Fruit fly (Drosophila melanogaster) whole organism, embryonic: Measurements from ENCODE around the gene CG12674.

Experiments
- Awh ChIP-seq: fragments of 200-800 bp; sonication (Bioruptor generic); IDR thresholded peaks from 2 replicates; pipeline ENCODE4, ENCODE4 v1.3.6; 2022; ENCODE audit warnings: missing biosample characterization, missing genetic modification characterization
- B-H2 ChIP-seq: fragments of 200-800 bp; sonication (Bioruptor generic); optimal IDR thresholded peaks from 2 replicates; lab custom pipeline; 2018; ENCODE audit warnings: missing biosample characterization, mild to moderate bottlenecking, missing genetic modification characterization
- CG10321 ChIP-seq: fragments of 200-800 bp; sonication (Bioruptor generic); IDR thresholded peaks from 2 replicates; pipeline ENCODE4 v1.3.6; 2022; ENCODE audit warnings: missing biosample characterization, missing genetic modification characterization
- CG10431 ChIP-seq: fragments of 200-800 bp; sonication (Bioruptor generic); optimal IDR thresholded peaks from 3 replicates; lab custom pipeline; 2018; ENCODE audit warnings: missing biosample characterization, mild to moderate bottlenecking, missing genetic modification characterization
- CG10565 ChIP-seq: fragments of 200-800 bp; sonication (Bioruptor generic); optimal IDR thresholded peaks from 3 replicates; lab custom pipeline; 2016; ENCODE audit warnings: missing biosample characterization, mild to moderate bottlenecking, missing genetic modification characterization
- CG11695 ChIP-seq: fragments of 200-800 bp; sonication (Bioruptor generic); IDR thresholded peaks from 3 replicates; pipeline ENCODE4 v1.3.6; 2022; ENCODE audit warnings: missing biosample characterization, missing genetic modification characterization
- CG11696 ChIP-seq: fragments of 200-800 bp; sonication (Bioruptor generic); IDR thresholded peaks from 2 replicates; pipeline ENCODE4 v1.3.6; 2022; ENCODE audit warnings: missing biosample characterization, missing genetic modification characterization
- CG12155 ChIP-seq: fragments of 200-800 bp; sonication (Bioruptor generic); optimal IDR thresholded peaks from 3 replicates; lab custom pipeline; 2016; ENCODE audit warnings: missing biosample characterization, missing genetic modification characterization
- CG12391 ChIP-seq: fragments of 200-800 bp; sonication (Bioruptor generic); optimal IDR thresholded peaks from 3 replicates; lab custom pipeline; 2018; ENCODE audit warnings: missing biosample characterization, mild to moderate bottlenecking, missing genetic modification characterization, moderate library complexity
- CG1602 ChIP-seq: fragments of 200-800 bp; sonication (Bioruptor generic); optimal IDR thresholded peaks from 3 replicates; lab custom pipeline; 2016; ENCODE audit warnings: missing biosample characterization, missing genetic modification characterization
- CG1647 ChIP-seq: fragments of 200-800 bp; sonication (Bioruptor generic); optimal IDR thresholded peaks from 3 replicates; lab custom pipeline; 2016; ENCODE audit warnings: missing biosample characterization, missing genetic modification characterization
- CG16779 ChIP-seq: fragments of 200-800 bp; sonication (Bioruptor generic); IDR thresholded peaks from 2 replicates; pipeline ENCODE4 v1.3.6; 2022; ENCODE audit warnings: missing biosample characterization, missing genetic modification characterization
- CG16815 ChIP-seq: fragments of 200-800 bp; sonication (Bioruptor generic); optimal IDR thresholded peaks from 3 replicates; lab custom pipeline; 2017; ENCODE audit warnings: missing biosample characterization, mild to moderate bottlenecking, missing genetic modification characterization
- CG17385 ChIP-seq: fragments of 200-800 bp; sonication (Bioruptor generic); optimal IDR thresholded peaks from 3 replicates; lab custom pipeline; 2018; ENCODE audit warnings: missing biosample characterization, mild to moderate bottlenecking, missing genetic modification characterization
- CG17612 ChIP-seq: fragments of 200-800 bp; sonication (Bioruptor generic); IDR thresholded peaks from 2 replicates; pipeline ENCODE4 v1.3.6; 2022; ENCODE audit warnings: missing biosample characterization, missing genetic modification characterization
- CG18599 ChIP-seq: fragments of 200-800 bp; sonication (Bioruptor generic); optimal IDR thresholded peaks from 3 replicates; lab custom pipeline; 2017; ENCODE audit warnings: missing biosample characterization, missing genetic modification characterization, mild to moderate bottlenecking, moderate library complexity, missing genetic modification reagents
- CG2712 ChIP-seq: fragments of 200-800 bp; optimal IDR thresholded peaks from 3 replicates; lab custom pipeline; 2019; ENCODE audit warnings: missing biosample characterization, mild to moderate bottlenecking, missing genetic modification characterization, moderate library complexity
- CG3163 ChIP-seq: fragments of 200-800 bp; sonication (Bioruptor generic); optimal IDR thresholded peaks from 3 replicates; lab custom pipeline; 2016; ENCODE audit warnings: missing biosample characterization, missing genetic modification characterization
- CG32532 ChIP-seq: fragments of 200-800 bp; sonication (Bioruptor generic); IDR thresholded peaks from 2 replicates; pipeline ENCODE4 v1.3.6; 2022; ENCODE audit warnings: missing biosample characterization, missing genetic modification characterization
- CG33557 ChIP-seq: fragments of 200-800 bp; sonication (Bioruptor generic); optimal IDR thresholded peaks from 2 replicates; lab custom pipeline; 2019; ENCODE audit warnings: missing biosample characterization, mild to moderate bottlenecking, missing genetic modification characterization, moderate library complexity
- CG3726 ChIP-seq: fragments of 200-800 bp; sonication (Bioruptor generic); IDR thresholded peaks from 3 replicates; pipeline ENCODE4, ENCODE4 v1.3.6; 2022; ENCODE audit warnings: missing biosample characterization, missing genetic modification characterization
- CG3838 ChIP-seq: fragments of 200-800 bp; sonication (Bioruptor generic); optimal IDR thresholded peaks from 3 replicates; lab custom pipeline; 2016; ENCODE audit warnings: missing biosample characterization, missing genetic modification characterization
- CG3995 ChIP-seq: fragments of 200-800 bp; sonication (Bioruptor generic); optimal IDR thresholded peaks from 3 replicates; lab custom pipeline; 2016; ENCODE audit warnings: missing biosample characterization, missing genetic modification characterization
- CG6813 ChIP-seq: fragments of 200-800 bp; sonication (Bioruptor generic); optimal IDR thresholded peaks from 2 replicates; lab custom pipeline; 2017; ENCODE audit warnings: missing biosample characterization, missing genetic modification characterization, mild to moderate bottlenecking, moderate library complexity, missing genetic modification reagents
- CG7987 ChIP-seq: fragments of 200-800 bp; sonication (Bioruptor generic); optimal IDR thresholded peaks from 2 replicates; lab custom pipeline; 2018; ENCODE audit warnings: missing biosample characterization, mild to moderate bottlenecking, missing genetic modification characterization, moderate library complexity
- CrebB ChIP-seq: fragments of 200-800 bp; sonication (Bioruptor generic); optimal IDR thresholded peaks from 3 replicates; lab custom pipeline; 2018; ENCODE audit warnings: missing biosample characterization, mild to moderate bottlenecking, missing genetic modification characterization
- Dad ChIP-seq: fragments of 200-800 bp; sonication (Bioruptor generic); optimal IDR thresholded peaks from 3 replicates; lab custom pipeline; 2016; ENCODE audit warnings: missing biosample characterization, missing genetic modification characterization
- Doc3 ChIP-seq: fragments of 200-800 bp; sonication (Bioruptor generic); IDR thresholded peaks from 3 replicates; pipeline ENCODE4 v1.3.6; 2022; ENCODE audit warnings: missing biosample characterization, missing genetic modification characterization; ENCODE audit not compliant: partially characterized antibody
- Fer3 ChIP-seq: fragments of 200-800 bp; sonication (Bioruptor generic); optimal IDR thresholded peaks from 2 replicates; lab custom pipeline; 2018; ENCODE audit warnings: missing biosample characterization, mild to moderate bottlenecking, missing genetic modification characterization, moderate library complexity
- H15 ChIP-seq: fragments of 200-800 bp; sonication (Bioruptor generic); IDR thresholded peaks from 3 replicates; pipeline ENCODE4 v1.3.6; 2022; ENCODE audit warnings: missing biosample characterization, missing genetic modification characterization
- HLH54F ChIP-seq: fragments of 200-800 bp; sonication (Bioruptor generic); optimal IDR thresholded peaks from 3 replicates; lab custom pipeline; 2016; ENCODE audit warnings: missing biosample characterization, missing genetic modification characterization
- Hr39 ChIP-seq: fragments of >200 bp; optimal IDR thresholded peaks from 2 replicates; lab custom pipeline; 2017
- Nf-YB ChIP-seq: fragments of 200-800 bp; sonication (Bioruptor generic); optimal IDR thresholded peaks from 3 replicates; lab custom pipeline; 2019; ENCODE audit warnings: missing biosample characterization, mild to moderate bottlenecking, missing genetic modification characterization, moderate library complexity
- Rfx ChIP-seq: fragments of 200-800 bp; sonication (Bioruptor generic); IDR thresholded peaks from 2 replicates; pipeline ENCODE4 v1.3.6; 2022; ENCODE audit warnings: missing biosample characterization, missing genetic modification characterization
- Sry-β ChIP-seq: fragments of 200-800 bp; sonication (Bioruptor generic); optimal IDR thresholded peaks from 2 replicates; lab custom pipeline; 2018; ENCODE audit warnings: missing biosample characterization, mild to moderate bottlenecking, missing genetic modification characterization, moderate library complexity
- Trl ChIP-seq, 3 experiments: fragments of >200 bp in 2 of 3; fragments of 200-800 bp in 1 of 3; sonication (Bioruptor generic) in 1 of 3; optimal IDR thresholded peaks; 2 replicates in 1 of 3; 3 replicates in 2 of 3; lab custom pipeline; 2016 to 2017; ENCODE audit warnings: missing biosample characterization in 1 of 3, missing genetic modification characterization in 1 of 3
- ap ChIP-seq: fragments of 200-800 bp; sonication (Bioruptor generic); IDR thresholded peaks from 2 replicates; pipeline ENCODE4 v1.3.6; 2022; ENCODE audit warnings: missing biosample characterization, missing genetic modification characterization
- fd64A ChIP-seq: fragments of 200-800 bp; sonication (Bioruptor generic); optimal IDR thresholded peaks from 3 replicates; lab custom pipeline; 2018; ENCODE audit warnings: missing biosample characterization, mild to moderate bottlenecking, missing genetic modification characterization
- lab ChIP-seq: fragments of 200-800 bp; sonication (Bioruptor generic); optimal IDR thresholded peaks from 3 replicates; lab custom pipeline; 2017; ENCODE audit warnings: missing biosample characterization, missing genetic modification characterization, mild to moderate bottlenecking, moderate library complexity, missing genetic modification reagents
- nau ChIP-seq: fragments of 200-800 bp; sonication (Bioruptor generic); optimal IDR thresholded peaks from 3 replicates; lab custom pipeline; 2017; ENCODE audit warnings: missing biosample characterization, mild to moderate bottlenecking, missing genetic modification characterization, missing genetic modification reagents
- pum ChIP-seq: fragments of 200-800 bp; sonication (Bioruptor generic); optimal IDR thresholded peaks from 2 replicates; lab custom pipeline; 2016; ENCODE audit warnings: missing biosample characterization, missing genetic modification characterization
- pzg ChIP-seq: fragments of 200-800 bp; sonication (Bioruptor generic); optimal IDR thresholded peaks from 3 replicates; lab custom pipeline; 2018; ENCODE audit warnings: missing biosample characterization, mild to moderate bottlenecking, missing genetic modification characterization, moderate library complexity
- schlank ChIP-seq: fragments of 200-800 bp; sonication (Bioruptor generic); optimal IDR thresholded peaks from 2 replicates; lab custom pipeline; 2018; ENCODE audit warnings: missing biosample characterization, mild to moderate bottlenecking, missing genetic modification characterization
- slbo ChIP-seq: fragments of 200-800 bp; sonication (Bioruptor generic); IDR thresholded peaks from 2 replicates; pipeline ENCODE4 v1.3.6; 2022; ENCODE audit warnings: missing biosample characterization, missing genetic modification characterization
- stwl ChIP-seq: fragments of 200-800 bp; sonication (Bioruptor generic); optimal IDR thresholded peaks from 3 replicates; lab custom pipeline; 2018; ENCODE audit warnings: missing biosample characterization, mild to moderate bottlenecking, missing genetic modification characterization, moderate library complexity
- tin ChIP-seq: fragments of 200-800 bp; sonication (Bioruptor generic); optimal IDR thresholded peaks from 3 replicates; lab custom pipeline; 2016; ENCODE audit warnings: missing biosample characterization, missing genetic modification characterization
- tio ChIP-seq: fragments of 200-800 bp; sonication (Bioruptor generic); optimal IDR thresholded peaks from 2 replicates; lab custom pipeline; 2017; ENCODE audit warnings: missing biosample characterization, missing genetic modification characterization, inconsistent platforms
- tna ChIP-seq: fragments of 200-800 bp; sonication (Bioruptor generic); IDR thresholded peaks from 2 replicates; pipeline ENCODE4 v1.3.6; 2022; ENCODE audit warnings: missing biosample characterization, missing genetic modification characterization; ENCODE audit not compliant: partially characterized antibody
- trem ChIP-seq: fragments of 200-800 bp; optimal IDR thresholded peaks from 3 replicates; lab custom pipeline; 2019; ENCODE audit warnings: missing biosample characterization, mild to moderate bottlenecking, missing genetic modification characterization, moderate library complexity
- wor ChIP-seq: fragments of 200-800 bp; sonication (Bioruptor generic); IDR thresholded peaks from 2 replicates; pipeline ENCODE4 v1.3.6; 2022; ENCODE audit warnings: missing biosample characterization, missing genetic modification characterization

CG12674 gene

DNA sequence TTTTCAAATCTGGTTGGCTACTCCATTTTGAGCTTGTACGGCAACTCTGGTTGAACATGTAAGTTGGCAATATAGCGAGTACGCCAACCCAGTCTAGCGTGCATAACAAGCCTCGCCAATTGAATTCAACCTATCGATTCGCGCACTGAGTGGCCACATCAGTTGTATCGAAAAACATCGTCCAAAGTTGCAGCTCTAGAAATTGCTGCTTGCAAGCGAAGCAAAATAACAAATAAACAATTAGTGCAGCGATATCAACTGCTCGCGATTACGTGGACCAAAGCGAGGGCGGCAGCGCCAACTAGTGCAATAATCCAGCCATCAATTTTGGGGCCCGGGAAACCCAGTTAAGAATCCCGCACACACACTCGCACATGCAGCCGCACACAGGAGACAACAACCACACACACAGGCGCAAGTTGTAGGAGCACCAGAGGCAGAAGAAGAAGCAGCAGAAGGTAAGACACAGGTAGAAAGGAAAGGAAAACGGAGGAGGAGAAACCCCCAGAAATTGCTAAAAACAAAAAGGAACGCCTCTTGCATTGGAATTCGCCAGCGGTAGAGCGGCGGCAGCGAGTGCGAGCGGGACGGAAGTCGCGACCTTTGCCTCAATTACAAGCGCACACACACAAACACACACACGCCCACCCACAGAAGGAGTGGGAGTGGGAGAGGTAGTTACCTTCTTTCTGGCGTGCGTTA lies 42.0 kb upstream of the CG12674 start (continued):
- TF ChIP-seq CG1602 (GFP tag; lab: Kevin White, UChicago) (no peak), B-H2 (GFP tag; lab: Kevin White, UChicago) (peak; percentile 29), CG7987 (peak; percentile 15), stwl (tag; lab: Kevin White, UChicago) (peak; percentile 84), Nf-YB (GFP tag; lab: Kevin White, UChicago) (peak; percentile 35), Trl (optimal IDR thresholded peaks at IDR 0.05; lab: Kevin White, UChicago) (no peak), Trl (GFP tag; optimal IDR thresholded peaks at IDR 0.05; lab: Kevin White, UChicago) (peak; percentile 4), CG16779 (GFP tag; lab: Robert Waterston, UW) (no peak), wor (GFP tag; lab: Robert Waterston, UW) (no peak), tna (GFP tag; lab: Robert Waterston, UW) (peak; percentile 86), Awh (GFP tag; lab: Robert Waterston, UW) (no peak), slbo (GFP tag; lab: Robert Waterston, UW) (peak; percentile 48; the same call in 1 of the 2 replicates), CG17612 (GFP tag; lab: Robert Waterston, UW) (no peak), CG12155 (peak; percentile 46), fd64A (no peak), CG3726 (GFP tag; lab: Robert Waterston, UW) (no peak), Fer3 (tag; lab: Kevin White, UChicago) (no peak), CG10431 (GFP tag; lab: Kevin White, UChicago) (no peak), Doc3 (GFP tag; lab: Robert Waterston, UW) (peak; percentile 90), Dad (GFP tag; lab: Kevin White, UChicago) (peak; percentile 31), CG11696 (GFP tag; lab: Robert Waterston, UW) (no peak), CG10321 (GFP tag; lab: Robert Waterston, UW) (no peak), pum (GFP tag; lab: Kevin White, UChicago) (no peak), CG3838 (GFP tag; lab: Kevin White, UChicago) (no peak), CG10565 (GFP tag; lab: Kevin White, UChicago) (no peak), CG16815 (no peak), pzg (GFP tag; lab: Kevin White, UChicago) (peak; percentile 99), CG17385 (peak; percentile 91), CG12391 (tag; lab: Kevin White, UChicago) (peak; percentile 21), Hr39 (no peak), CG33557 (GFP tag; lab: Kevin White, UChicago) (no peak), HLH54F (GFP tag; lab: Kevin White, UChicago) (peak; percentile 23), H15 (GFP tag; lab: Robert Waterston, UW) (no peak), CG11695 (GFP tag; lab: Robert Waterston, UW) (no peak), CG6813 (no peak), CG3995 (GFP tag; lab: Kevin White, UChicago) (no peak), CrebB (tag; lab: Kevin White, UChicago) (no peak), trem (tag; lab: Kevin White, UChicago) (peak; percentile 82), CG32532 (GFP tag; lab: Robert Waterston, UW) (peak; percentile 38; the same call in 1 of the 2 replicates), CG1647 (GFP tag; lab: Kevin White, UChicago) (peak; percentile 45), schlank (tag; lab: Kevin White, UChicago) (no peak), tio (GFP tag; lab: Kevin White, UChicago) (no peak), CG18599 (GFP tag; lab: Kevin White, UChicago) (no peak), CG2712 (tag; lab: Kevin White, UChicago) (peak; percentile 69), ap (GFP tag; lab: Robert Waterston, UW) (no peak), Sry-β (peak; percentile 7), Rfx (peak; percentile 62), nau (GFP tag; lab: Kevin White, UChicago) (no peak), tin (no peak), lab (GFP tag; lab: Kevin White, UChicago) (no peak), CG3163 (peak; percentile 29)
